Worm (Caenorhabditis elegans) whole organism, L2 larva: ENCODE data around the gene math-38.
"Not testable (repeated sequence)": the region's sequence is repeated elsewhere in the genome, so short reads cannot be mapped to it uniquely, and the experiment has no call there.

Source experiments
- F13H6.1 ChIP-seq: sonication (generic microtip); optimal IDR thresholded peaks from 2 replicates; lab custom pipeline; 2016; ENCODE audit warnings: missing genetic modification characterization, missing compliant biosample characterization
- Y55F3AM.14 ChIP-seq: fragments of 200-800 bp; sonication (Bioruptor generic); optimal IDR thresholded peaks from 2 replicates; lab custom pipeline; 2018; ENCODE audit warnings: mild to moderate bottlenecking, missing genetic modification characterization, missing compliant biosample characterization
- alr-1 ChIP-seq: fragments of 150-350 bp; optimal IDR thresholded peaks from 2 replicates; lab custom pipeline; 2014; ENCODE audit warnings: missing biosample characterization, missing genetic modification characterization
- ama-1 ChIP-seq: fragments of 150-350 bp; optimal IDR thresholded peaks from 2 replicates; lab custom pipeline; 2018; ENCODE audit warnings: inconsistent platforms
- blmp-1 ChIP-seq: sonication (generic microtip); optimal IDR thresholded peaks from 2 replicates; lab custom pipeline; 2017; ENCODE audit warnings: missing genetic modification characterization, mild to moderate bottlenecking, missing compliant biosample characterization, antibody characterized with exemption, moderate library complexity; ENCODE audit not compliant: insufficient read depth
- ceh-16 ChIP-seq: fragments of 150-350 bp; optimal IDR thresholded peaks from 2 replicates; lab custom pipeline; 2014; ENCODE audit warnings: missing biosample characterization, missing genetic modification characterization
- crh-2 ChIP-seq: sonication (generic microtip); optimal IDR thresholded peaks from 2 replicates; lab custom pipeline; 2017; ENCODE audit warnings: missing biosample characterization, missing genetic modification characterization
- dmd-4 ChIP-seq: sonication (generic microtip); optimal IDR thresholded peaks from 2 replicates; lab custom pipeline; 2017; ENCODE audit warnings: missing biosample characterization, missing genetic modification characterization
- egl-27 ChIP-seq: sonication (generic microtip); optimal IDR thresholded peaks from 3 replicates; lab custom pipeline; 2017; ENCODE audit warnings: missing biosample characterization, missing genetic modification reagents, missing genetic modification characterization
- gmeb-1 ChIP-seq: fragments of 150-350 bp; optimal IDR thresholded peaks from 2 replicates; lab custom pipeline; 2014; ENCODE audit warnings: missing biosample characterization, missing genetic modification characterization
- lin-11 ChIP-seq: fragments of 150-350 bp; sonication (generic microtip); optimal IDR thresholded peaks from 2 replicates; lab custom pipeline; 2014; ENCODE audit warnings: missing biosample characterization, missing genetic modification characterization, inconsistent platforms, mixed read lengths
- lin-13 ChIP-seq: fragments of 150-350 bp; optimal IDR thresholded peaks from 2 replicates; lab custom pipeline; 2014; ENCODE audit warnings: missing biosample characterization, missing genetic modification reagents, missing genetic modification characterization
- nhr-10 ChIP-seq: sonication (generic microtip); optimal IDR thresholded peaks from 2 replicates; lab custom pipeline; 2017; ENCODE audit warnings: missing biosample characterization, missing genetic modification characterization
- nhr-12 ChIP-seq: fragments of 150-350 bp; optimal IDR thresholded peaks from 2 replicates; lab custom pipeline; 2014; ENCODE audit warnings: missing biosample characterization, missing genetic modification characterization
- nhr-129 ChIP-seq: fragments of 150-350 bp; optimal IDR thresholded peaks from 2 replicates; lab custom pipeline; 2014; ENCODE audit warnings: missing biosample characterization, missing genetic modification characterization
- nhr-21 ChIP-seq: fragments of 150-350 bp; optimal IDR thresholded peaks from 2 replicates; lab custom pipeline; 2014; ENCODE audit warnings: missing biosample characterization, missing genetic modification characterization
- nhr-23 ChIP-seq: fragments of 150-350 bp; optimal IDR thresholded peaks from 2 replicates; lab custom pipeline; 2014; ENCODE audit warnings: missing biosample characterization, missing genetic modification reagents, missing genetic modification characterization
- nhr-25 ChIP-seq: fragments of 150-350 bp; sonication (generic microtip); optimal IDR thresholded peaks from 3 replicates; lab custom pipeline; 2014; ENCODE audit warnings: missing biosample characterization, missing genetic modification characterization
- peb-1 ChIP-seq: fragments of 150-350 bp; optimal IDR thresholded peaks from 2 replicates; lab custom pipeline; 2014; ENCODE audit warnings: missing biosample characterization, missing genetic modification characterization
- skn-1 ChIP-seq: sonication (generic microtip); optimal IDR thresholded peaks from 2 replicates; lab custom pipeline; 2017; ENCODE audit warnings: missing biosample characterization, missing genetic modification characterization
- sma-9 ChIP-seq, 2 experiments: fragments of 150-350 bp in 1 of 2; sonication (generic microtip) in 1 of 2; optimal IDR thresholded peaks; 2 replicates each; lab custom pipeline; 2014 to 2016; ENCODE audit warnings: missing genetic modification characterization in 2 of 2, mild to moderate bottlenecking in 1 of 2, missing biosample characterization in 1 of 2, missing compliant biosample characterization in 1 of 2, missing genetic modification reagents in 1 of 2, moderate library complexity in 1 of 2
- snpc-4 ChIP-seq: fragments of 150-350 bp; optimal IDR thresholded peaks from 2 replicates; lab custom pipeline; 2014; ENCODE audit warnings: missing biosample characterization, missing genetic modification characterization
- unc-39 ChIP-seq: fragments of 150-350 bp; optimal IDR thresholded peaks from 2 replicates; lab custom pipeline; 2014; ENCODE audit warnings: missing biosample characterization, missing genetic modification characterization
- unc-55 ChIP-seq: fragments of 150-350 bp; sonication (generic microtip); optimal IDR thresholded peaks from 3 replicates; lab custom pipeline; 2014; ENCODE audit warnings: missing biosample characterization, missing genetic modification reagents, missing genetic modification characterization
- unc-62 ChIP-seq: fragments of 150-350 bp; optimal IDR thresholded peaks from 2 replicates; lab custom pipeline; 2014; ENCODE audit warnings: missing biosample characterization, missing genetic modification reagents, missing genetic modification characterization
- zag-1 ChIP-seq: fragments of 150-350 bp; optimal IDR thresholded peaks from 2 replicates; lab custom pipeline; 2014; ENCODE audit warnings: missing biosample characterization, missing genetic modification characterization
- ztf-11 ChIP-seq: sonication (generic microtip); optimal IDR thresholded peaks from 2 replicates; lab custom pipeline; 2017; ENCODE audit warnings: missing biosample characterization, missing genetic modification characterization
- ztf-4 ChIP-seq: fragments of 150-350 bp; optimal IDR thresholded peaks from 2 replicates; lab custom pipeline; 2014; ENCODE audit warnings: missing biosample characterization, missing genetic modification characterization

math-38 gene

DNA sequence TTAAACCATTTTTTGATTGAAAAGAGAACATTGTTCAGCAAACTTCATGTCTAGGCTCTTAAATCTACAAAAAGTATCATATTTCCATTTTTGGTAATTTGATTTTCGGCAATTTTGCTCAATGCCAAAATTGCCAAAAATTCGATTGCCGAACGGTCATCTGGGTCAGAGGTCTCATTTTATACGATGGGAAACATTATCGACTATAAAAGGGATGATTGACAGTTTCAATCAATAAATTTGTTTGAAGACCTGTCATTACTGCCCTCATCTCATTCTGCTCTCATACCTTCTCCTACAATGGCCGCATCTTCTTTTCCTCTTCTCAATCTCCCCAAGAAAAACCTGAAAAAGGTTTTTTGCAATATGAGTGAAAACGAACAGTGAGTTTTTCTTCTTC lies 17.9 kb downstream of the math-38 start, which contains the start of gene K05F6.14:
TSS of gene K05F6.14 (plus strand) at position 301 of the 400 bp plus-strand sequence.
- TF ChIP-seq nhr-10 (tag; lab: Kevin White, UChicago) (no peak), nhr-21 (tag; lab: Kevin White, UChicago) (no peak), egl-27 (tag; lab: Kevin White, UChicago) (no peak), lin-11 (no peak), crh-2 (tag; lab: Kevin White, UChicago) (no peak), peb-1 (tag; lab: Kevin White, UChicago) (no peak), ztf-11 (no peak), skn-1 (tag; lab: Kevin White, UChicago) (no peak), snpc-4 (no peak), sma-9 (GFP tag; optimal IDR thresholded peaks at IDR 0.05; lab: Kevin White, UChicago) (no peak), sma-9 (tag; optimal IDR thresholded peaks at IDR 0.05; lab: Kevin White, UChicago) (no peak), nhr-25 (tag; lab: Kevin White, UChicago) (no peak), nhr-129 (tag; lab: Kevin White, UChicago) (no peak), lin-13 (GFP tag; lab: Kevin White, UChicago) (no peak)

ce11 chrII:1560839-1561238 lies 18.9 kb downstream of the math-38 start:
- no peak for TF ChIP-seq blmp-1 (tag; lab: Kevin White, UChicago)

DNA sequence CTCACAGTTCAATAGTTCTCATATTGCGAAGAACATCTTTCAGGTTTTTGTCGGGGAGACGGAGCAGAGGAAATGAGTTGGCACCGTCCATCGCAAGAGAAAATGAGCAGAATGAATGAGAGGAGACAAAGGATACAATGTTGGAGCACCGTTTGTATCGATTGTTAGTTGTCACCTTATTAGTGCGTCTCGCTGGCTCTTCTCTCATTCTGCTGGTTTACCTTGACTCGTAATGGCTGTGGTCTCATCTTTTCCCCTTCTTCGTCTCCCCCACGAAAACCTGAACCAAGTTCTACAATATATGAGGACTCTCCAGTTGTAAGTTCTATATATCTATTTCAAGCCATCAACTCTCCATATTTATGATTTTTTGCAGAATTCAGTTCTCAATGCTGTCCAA lies 23.6 kb downstream of the math-38 start, which contains the start of the genes fbxb-54 and fbxb-50:
TSS of gene fbxb-54 (minus strand) at position 101 of the 400 bp plus-strand sequence.
TSS of gene fbxb-50 (plus strand) at position 227 of the 400 bp plus-strand sequence.
- TF ChIP-seq nhr-10, crh-2, ceh-16 (tag; lab: Kevin White, UChicago): not testable (repeated sequence)

DNA sequence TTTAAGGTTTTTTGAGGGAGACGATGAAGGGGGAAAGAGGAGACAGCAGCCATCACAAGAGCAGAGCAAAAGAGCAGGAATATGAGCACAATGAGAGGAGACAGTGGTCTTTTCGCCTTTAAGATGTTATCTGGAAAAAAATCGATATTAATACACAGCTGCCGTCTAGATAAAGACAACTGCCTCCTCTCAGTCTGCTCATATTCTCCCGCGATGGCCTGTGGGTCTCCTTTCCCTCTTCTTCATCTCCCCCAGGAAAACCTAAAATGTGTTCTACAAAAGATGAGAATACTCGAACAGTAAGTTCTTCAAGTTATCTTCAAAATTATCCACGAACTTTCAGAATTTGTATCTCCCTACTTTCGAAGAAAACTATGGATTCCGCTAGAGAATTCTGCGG lies 29.3 kb downstream of the math-38 start, which contains the start of the genes fbxb-52 and fbxb-51:
TSS of gene fbxb-52 (minus strand) at position 101 of the 400 bp plus-strand sequence.
TSS of gene fbxb-51 (plus strand) at position 212 of the 400 bp plus-strand sequence.
- no peak for TF ChIP-seq gmeb-1
- no peak for TF ChIP-seq ztf-4 (tag; lab: Kevin White, UChicago)
- no peak for TF ChIP-seq unc-55 (GFP tag; lab: Kevin White, UChicago)
- TF ChIP-seq ztf-11, result no peak

ce11 chrII:1545625-1546024 lies 34.2 kb downstream of the math-38 start, which contains the start of gene K05F6.12:
K05F6.12 (plus strand) TSS chrII:1545925.
- TF ChIP-seq alr-1 (no peak), zag-1 (no peak), nhr-23 (no peak), lin-11 (no peak), unc-62 (GFP tag; lab: Kevin White, UChicago) (no peak), F13H6.1 (no peak), ztf-11 (no peak), peb-1 (tag; lab: Kevin White, UChicago) (no peak), nhr-12 (tag; lab: Kevin White, UChicago) (no peak), unc-39 (no peak), blmp-1 (tag; lab: Kevin White, UChicago) (no peak)

DNA sequence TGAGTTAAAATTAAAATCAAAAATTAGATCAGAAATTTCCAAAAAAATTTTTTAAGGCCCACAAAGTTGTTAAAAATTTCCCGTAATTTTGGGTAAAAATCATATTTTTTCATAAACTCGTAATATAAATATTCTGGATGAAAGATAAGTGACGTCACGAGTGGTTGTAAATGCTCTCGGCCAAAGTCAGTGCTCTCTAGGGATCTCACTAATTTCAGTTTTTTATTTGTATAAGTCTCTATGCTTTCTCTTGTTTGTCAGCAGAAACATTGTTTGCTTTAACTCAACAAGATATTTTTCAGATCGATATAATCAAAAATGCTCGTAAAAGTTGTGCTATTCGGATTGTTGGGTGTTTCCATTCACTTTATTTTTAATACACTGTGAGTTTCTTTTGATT lies 36.6 kb downstream of the math-38 start, which contains the start of gene K05F6.4:
TSS of gene K05F6.4 (plus strand) at position 301 of the 400 bp plus-strand sequence.
- TF ChIP-seq crh-2 (tag; lab: Kevin White, UChicago); nhr-21 (tag; lab: Kevin White, UChicago); Y55F3AM.14 (GFP tag; lab: Kevin White, UChicago): not testable (repeated sequence)

ce11 chrII:1540628-1541027 lies 39.2 kb downstream of the math-38 start, which contains the start of gene poml-4:
poml-4 (plus strand) TSS chrII:1540928.
- not testable (repeated sequence) for TF ChIP-seq ztf-4 (tag; lab: Kevin White, UChicago); dmd-4; ama-1 (lab: Kevin White, UChicago)
- TF ChIP-seq, all 48 proteins: peak for 0; not testable (repeated sequence) for 48
